Fruit fly (Drosophila melanogaster) whole organism, embryonic: ENCODE data around the gene dar1.

ENCODE experiments used
- Asciz ChIP-seq: fragments of 200-800 bp; sonication (Bioruptor generic); optimal IDR thresholded peaks from 2 replicates; lab custom pipeline; 2017; ENCODE audit warnings: missing biosample characterization, mild to moderate bottlenecking, missing genetic modification characterization, missing genetic modification reagents
- CG10431 ChIP-seq: fragments of 200-800 bp; sonication (Bioruptor generic); optimal IDR thresholded peaks from 3 replicates; lab custom pipeline; 2018; ENCODE audit warnings: missing biosample characterization, mild to moderate bottlenecking, missing genetic modification characterization
- CG10462 ChIP-seq: fragments of 200-800 bp; sonication (Bioruptor generic); optimal IDR thresholded peaks from 2 replicates; lab custom pipeline; 2016; ENCODE audit warnings: missing biosample characterization, missing genetic modification characterization
- CG10654 ChIP-seq: fragments of 200-800 bp; sonication (Bioruptor generic); optimal IDR thresholded peaks from 2 replicates; lab custom pipeline; 2016; ENCODE audit warnings: missing biosample characterization, missing genetic modification characterization
- CG11093 ChIP-seq: fragments of 200-800 bp; sonication (Bioruptor generic); IDR thresholded peaks from 3 replicates; pipeline ENCODE4 v1.3.6; 2022; ENCODE audit warnings: missing biosample characterization, missing genetic modification characterization
- CG11247 ChIP-seq: fragments of 200-800 bp; sonication (Bioruptor generic); IDR thresholded peaks from 2 replicates; pipeline ENCODE4 v1.3.6; 2022; ENCODE audit warnings: missing biosample characterization, missing genetic modification characterization
- CG11723 ChIP-seq: fragments of 200-800 bp; sonication (Bioruptor generic); optimal IDR thresholded peaks from 2 replicates; lab custom pipeline; 2017; ENCODE audit warnings: missing biosample characterization, mild to moderate bottlenecking, missing genetic modification characterization
- CG12299 ChIP-seq: fragments of 200-800 bp; sonication (Bioruptor generic); optimal IDR thresholded peaks from 2 replicates; lab custom pipeline; 2018; ENCODE audit warnings: missing biosample characterization, mild to moderate bottlenecking, missing genetic modification characterization
- CG14667 ChIP-seq: fragments of 200-800 bp; sonication (Bioruptor generic); IDR thresholded peaks from 2 replicates; pipeline ENCODE4 v1.3.6; 2022; ENCODE audit warnings: missing biosample characterization, missing genetic modification characterization
- CG1602 ChIP-seq: fragments of 200-800 bp; sonication (Bioruptor generic); optimal IDR thresholded peaks from 3 replicates; lab custom pipeline; 2016; ENCODE audit warnings: missing biosample characterization, missing genetic modification characterization
- CG2712 ChIP-seq: fragments of 200-800 bp; optimal IDR thresholded peaks from 3 replicates; lab custom pipeline; 2019; ENCODE audit warnings: missing biosample characterization, mild to moderate bottlenecking, missing genetic modification characterization, moderate library complexity
- CG34376 ChIP-seq: fragments of 200-800 bp; sonication (Bioruptor generic); optimal IDR thresholded peaks from 2 replicates; lab custom pipeline; 2018; ENCODE audit warnings: missing biosample characterization, mild to moderate bottlenecking, missing genetic modification characterization
- CG4282 ChIP-seq: fragments of 200-800 bp; sonication (Bioruptor generic); optimal IDR thresholded peaks from 2 replicates; lab custom pipeline; 2016; ENCODE audit warnings: missing biosample characterization, missing genetic modification characterization
- CG6689 ChIP-seq: fragments of 200-800 bp; sonication (Bioruptor generic); IDR thresholded peaks from 2 replicates; pipeline ENCODE4 v1.3.6; 2022; ENCODE audit warnings: missing biosample characterization, missing genetic modification characterization
- CG7556 ChIP-seq: fragments of 200-800 bp; sonication (Bioruptor generic); optimal IDR thresholded peaks from 2 replicates; lab custom pipeline; 2017; ENCODE audit warnings: missing biosample characterization, mild to moderate bottlenecking, missing genetic modification characterization
- CG9817 ChIP-seq: fragments of 200-800 bp; sonication (Bioruptor generic); optimal IDR thresholded peaks from 2 replicates; lab custom pipeline; 2018; ENCODE audit warnings: missing biosample characterization, mild to moderate bottlenecking, missing genetic modification characterization, moderate library complexity
- CG9876 ChIP-seq: fragments of 200-800 bp; sonication (Bioruptor generic); optimal IDR thresholded peaks from 2 replicates; lab custom pipeline; 2016; ENCODE audit warnings: missing biosample characterization, missing genetic modification characterization
- D ChIP-seq, 2 experiments: fragments of 200-800 bp in 1 of 2; fragments of >200 bp in 1 of 2; sonication (Bioruptor generic) in 1 of 2; optimal IDR thresholded peaks; 2 replicates in 1 of 2; 3 replicates in 1 of 2; lab custom pipeline; 2017; ENCODE audit warnings: mild to moderate bottlenecking in 1 of 2, missing biosample characterization in 1 of 2, missing genetic modification characterization in 1 of 2, missing genetic modification reagents in 1 of 2
- Dfd ChIP-seq, 2 experiments: fragments of >200 bp; optimal IDR thresholded peaks; 2 replicates each; lab custom pipeline; 2017; ENCODE audit warnings: missing biosample characterization in 2 of 2, missing genetic modification characterization in 2 of 2
- Ets65A ChIP-seq: fragments of 200-800 bp; sonication (Bioruptor generic); peaks from one replicate; lab custom pipeline; 2016; ENCODE audit warnings: missing biosample characterization, missing genetic modification characterization
- HmgD ChIP-seq: fragments of 200-800 bp; sonication (Bioruptor generic); optimal IDR thresholded peaks from 3 replicates; lab custom pipeline; 2016; ENCODE audit warnings: missing biosample characterization, missing genetic modification characterization
- Hmx ChIP-seq: fragments of 200-800 bp; sonication (Bioruptor generic); optimal IDR thresholded peaks from 2 replicates; lab custom pipeline; 2016; ENCODE audit warnings: missing biosample characterization, missing genetic modification characterization
- Hr39 ChIP-seq: fragments of >200 bp; optimal IDR thresholded peaks from 2 replicates; lab custom pipeline; 2017
- Mes4 ChIP-seq: fragments of 200-800 bp; sonication (Bioruptor generic); optimal IDR thresholded peaks from 2 replicates; lab custom pipeline; 2016; ENCODE audit warnings: missing biosample characterization, missing genetic modification characterization
- Nf-YB ChIP-seq: fragments of 200-800 bp; sonication (Bioruptor generic); optimal IDR thresholded peaks from 3 replicates; lab custom pipeline; 2019; ENCODE audit warnings: missing biosample characterization, mild to moderate bottlenecking, missing genetic modification characterization, moderate library complexity
- Oaz ChIP-seq: fragments of 200-800 bp; sonication (Bioruptor generic); IDR thresholded peaks from 2 replicates; pipeline ENCODE4 v1.3.6; 2022; ENCODE audit warnings: missing biosample characterization, missing genetic modification characterization
- PHDP ChIP-seq: fragments of 200-800 bp; sonication (Bioruptor generic); optimal IDR thresholded peaks from 3 replicates; lab custom pipeline; 2018; ENCODE audit warnings: missing biosample characterization, mild to moderate bottlenecking, missing genetic modification characterization, moderate library complexity
- Trl ChIP-seq, 3 experiments: fragments of >200 bp in 2 of 3; fragments of 200-800 bp in 1 of 3; sonication (Bioruptor generic) in 1 of 3; optimal IDR thresholded peaks; 2 replicates in 1 of 3; 3 replicates in 2 of 3; lab custom pipeline; 2016 to 2017; ENCODE audit warnings: missing biosample characterization in 1 of 3, missing genetic modification characterization in 1 of 3
- ase ChIP-seq: fragments of 200-800 bp; sonication (Bioruptor generic); IDR thresholded peaks from 3 replicates; pipeline ENCODE4 v1.3.6; 2022; ENCODE audit warnings: missing biosample characterization, missing genetic modification characterization
- ash1 ChIP-seq: fragments of 200-800 bp; sonication (Bioruptor generic); optimal IDR thresholded peaks from 2 replicates; lab custom pipeline; 2018; ENCODE audit warnings: missing biosample characterization, mild to moderate bottlenecking, missing genetic modification characterization
- az2 ChIP-seq: fragments of 200-800 bp; sonication (Bioruptor generic); optimal IDR thresholded peaks from 3 replicates; lab custom pipeline; 2016; ENCODE audit warnings: missing biosample characterization, missing genetic modification characterization
- cad ChIP-seq: fragments of >200 bp; optimal IDR thresholded peaks from 2 replicates; lab custom pipeline; 2017; ENCODE audit warnings: missing biosample characterization, missing genetic modification characterization
- cato ChIP-seq: fragments of 200-800 bp; sonication (Bioruptor generic); optimal IDR thresholded peaks from 2 replicates; lab custom pipeline; 2016; ENCODE audit warnings: missing biosample characterization, missing genetic modification characterization, borderline replicate concordance
- chn ChIP-seq: fragments of 200-800 bp; sonication (Bioruptor generic); optimal IDR thresholded peaks from 2 replicates; lab custom pipeline; 2016; ENCODE audit warnings: missing biosample characterization, missing genetic modification characterization
- jing ChIP-seq: fragments of 200-800 bp; sonication (Bioruptor generic); optimal IDR thresholded peaks from 2 replicates; lab custom pipeline; 2018; ENCODE audit warnings: missing biosample characterization, mild to moderate bottlenecking, missing genetic modification characterization
- lmd ChIP-seq: fragments of 200-800 bp; sonication (Bioruptor generic); IDR thresholded peaks from 2 replicates; pipeline ENCODE4 v1.3.6; 2022; ENCODE audit warnings: missing biosample characterization, missing genetic modification characterization
- nau ChIP-seq: fragments of 200-800 bp; sonication (Bioruptor generic); optimal IDR thresholded peaks from 3 replicates; lab custom pipeline; 2017; ENCODE audit warnings: missing biosample characterization, mild to moderate bottlenecking, missing genetic modification characterization, missing genetic modification reagents
- nerfin-2 ChIP-seq: fragments of 200-800 bp; sonication (Bioruptor generic); IDR thresholded peaks from 2 replicates; pipeline ENCODE4 v1.3.6; 2022; ENCODE audit warnings: missing biosample characterization, missing genetic modification characterization; ENCODE audit not compliant: partially characterized antibody
- oc ChIP-seq: fragments of 200-800 bp; sonication (Bioruptor generic); optimal IDR thresholded peaks from 2 replicates; lab custom pipeline; 2018; ENCODE audit warnings: missing biosample characterization, mild to moderate bottlenecking, missing genetic modification characterization, moderate library complexity
- peb ChIP-seq: fragments of 200-800 bp; sonication (Bioruptor generic); IDR thresholded peaks from 2 replicates; pipeline ENCODE4 v1.3.6; 2022; ENCODE audit warnings: missing biosample characterization, missing genetic modification characterization
- phol ChIP-seq: fragments of 200-800 bp; sonication (Bioruptor generic); optimal IDR thresholded peaks from 3 replicates; lab custom pipeline; 2018; ENCODE audit warnings: missing biosample characterization, mild to moderate bottlenecking, missing genetic modification characterization, moderate library complexity
- pnt ChIP-seq: fragments of 200-800 bp; sonication (Bioruptor generic); optimal IDR thresholded peaks from 3 replicates; lab custom pipeline; 2016; ENCODE audit warnings: missing biosample characterization, missing genetic modification characterization
- ranshi ChIP-seq: fragments of 200-800 bp; sonication (Bioruptor generic); IDR thresholded peaks from 2 replicates; pipeline ENCODE4 v1.3.6; 2022; ENCODE audit warnings: missing biosample characterization, missing genetic modification characterization
- sisA ChIP-seq: fragments of 200-800 bp; sonication (Bioruptor generic); IDR thresholded peaks from 2 replicates; pipeline ENCODE4 v1.3.6; 2022; ENCODE audit warnings: missing biosample characterization, missing genetic modification characterization
- slou ChIP-seq: fragments of 200-800 bp; sonication (Bioruptor generic); optimal IDR thresholded peaks from 3 replicates; lab custom pipeline; 2016; ENCODE audit warnings: missing biosample characterization, missing genetic modification characterization
- so ChIP-seq: fragments of 200-800 bp; sonication (Bioruptor generic); IDR thresholded peaks from 3 replicates; pipeline ENCODE4 v1.3.6; 2022; ENCODE audit warnings: missing biosample characterization, missing genetic modification characterization
- tio ChIP-seq: fragments of 200-800 bp; sonication (Bioruptor generic); optimal IDR thresholded peaks from 2 replicates; lab custom pipeline; 2017; ENCODE audit warnings: missing biosample characterization, missing genetic modification characterization, inconsistent platforms
- tx ChIP-seq: fragments of 200-800 bp; sonication (Bioruptor generic); optimal IDR thresholded peaks from 2 replicates; lab custom pipeline; 2016; ENCODE audit warnings: missing biosample characterization, missing genetic modification characterization
- wdn ChIP-seq: fragments of 200-800 bp; sonication (Bioruptor generic); IDR thresholded peaks from 2 replicates; pipeline ENCODE4 v1.3.6; 2022; ENCODE audit warnings: missing biosample characterization, missing genetic modification characterization
- zfh1 ChIP-seq: fragments of 200-800 bp; sonication (Bioruptor generic); IDR thresholded peaks from 3 replicates; pipeline ENCODE4 v1.3.6; 2022; ENCODE audit warnings: missing biosample characterization, missing genetic modification characterization

Gene dar1

dm6 chr3L:3632500-3633183 is 6.5 kb downstream of the dar1 start (continued):
- TF ChIP-seq CG12299 (tag; lab: Kevin White, UChicago), result peak; percentile 62
- peak; percentile 85 for TF ChIP-seq CG9817 (tag; lab: Kevin White, UChicago)
- TF ChIP-seq cad (GFP tag; lab: Kevin White, UChicago), result no peak
- TF ChIP-seq CG11247, result peak; percentile 78
- no peak for TF ChIP-seq Hr39
- peak; percentile 76 for TF ChIP-seq tio (GFP tag; lab: Kevin White, UChicago)
- TF ChIP-seq HmgD (GFP tag; lab: Kevin White, UChicago), result no peak
- TF ChIP-seq CG14667, result peak; percentile 62
- TF ChIP-seq Nf-YB (GFP tag; lab: Kevin White, UChicago), result peak; percentile 95
- TF ChIP-seq ranshi (GFP tag; lab: Robert Waterston, UW), result peak; percentile 87
- TF ChIP-seq CG4282 (GFP tag; lab: Kevin White, UChicago), result no peak
- TF ChIP-seq Asciz (GFP tag; lab: Kevin White, UChicago), result peak; percentile 50
- no peak for TF ChIP-seq Hmx (GFP tag; lab: Kevin White, UChicago)
- peak; percentile 89 for TF ChIP-seq zfh1 (GFP tag; lab: Robert Waterston, UW)
- TF ChIP-seq ash1, result no peak
- TF ChIP-seq Ets65A, result no peak
- TF ChIP-seq az2 (GFP tag; lab: Kevin White, UChicago), result peak; percentile 84
- peak; percentile 69 for TF ChIP-seq CG34376
- peak; percentile 84 for TF ChIP-seq CG11723 (GFP tag; lab: Kevin White, UChicago)
- TF ChIP-seq tx, result no peak
- TF ChIP-seq CG10431 (GFP tag; lab: Kevin White, UChicago), result peak; percentile 30
- peak; percentile 69; the same call in 1 of the 2 replicates for TF ChIP-seq peb (GFP tag; lab: Robert Waterston, UW)
- TF ChIP-seq CG2712 (tag; lab: Kevin White, UChicago), result peak; percentile 69
- TF ChIP-seq CG6689 (GFP tag; lab: Robert Waterston, UW), result peak; percentile 85
- TF ChIP-seq Oaz, result peak; percentile 88
- peak; percentile 80 for TF ChIP-seq slou (GFP tag; lab: Kevin White, UChicago)
- peak; percentile 5 for TF ChIP-seq pnt
- TF ChIP-seq CG7556, result peak; percentile 91
- TF ChIP-seq chn (GFP tag; lab: Kevin White, UChicago), result no peak
- peak; percentile 69; the same call in 2 of the 3 replicates for TF ChIP-seq ase (GFP tag; lab: Robert Waterston, UW)
- peak; percentile 70 for TF ChIP-seq CG10462 (GFP tag; lab: Kevin White, UChicago)
- peak; percentile 69 for TF ChIP-seq nau (GFP tag; lab: Kevin White, UChicago)
- peak; percentile 94 for TF ChIP-seq lmd (GFP tag; lab: Robert Waterston, UW)
- TF ChIP-seq Mes4, result no peak
- TF ChIP-seq so (GFP tag; lab: Robert Waterston, UW), result peak; percentile 92
- peak; percentile 63 for TF ChIP-seq cato (GFP tag; lab: Kevin White, UChicago)
- no peak for TF ChIP-seq Trl (optimal IDR thresholded peaks at IDR 0.05; lab: Kevin White, UChicago)
- TF ChIP-seq Trl (GFP tag; optimal IDR thresholded peaks at IDR 0.05; lab: Kevin White, UChicago), result no peak
- peak; percentile 56 for TF ChIP-seq jing
- TF ChIP-seq sisA (GFP tag; lab: Robert Waterston, UW), result peak; percentile 90
- peak; percentile 81; the same call in 2 of the 3 replicates for TF ChIP-seq CG11093 (GFP tag; lab: Robert Waterston, UW)
- TF ChIP-seq phol (tag; lab: Kevin White, UChicago), result peak; percentile 71
- no peak for TF ChIP-seq Dfd (GFP tag; optimal IDR thresholded peaks at IDR 0.05; lab: Kevin White, UChicago)
- peak; percentile 90 for TF ChIP-seq PHDP (tag; lab: Kevin White, UChicago)
- TF ChIP-seq nerfin-2, result no peak
- peak; percentile 21 for TF ChIP-seq CG10654
- TF ChIP-seq oc, result peak; percentile 1
- no peak for TF ChIP-seq CG9876 (GFP tag; lab: Kevin White, UChicago)
- TF ChIP-seq D (optimal IDR thresholded peaks at IDR 0.05; lab: Kevin White, UChicago), result no peak
- TF ChIP-seq D (GFP tag; optimal IDR thresholded peaks at IDR 0.05; lab: Kevin White, UChicago), result peak; percentile 48
- peak; percentile 76 for TF ChIP-seq CG1602 (GFP tag; lab: Kevin White, UChicago)
- TF ChIP-seq wdn (GFP tag; lab: Robert Waterston, UW), result peak; percentile 90
